Fruit fly (Drosophila melanogaster) whole organism, embryonic: ENCODE results near the gene Adar.

ENCODE experiments used
- Antp ChIP-seq: fragments of 200-800 bp; sonication (Bioruptor generic); optimal IDR thresholded peaks from 3 replicates; lab custom pipeline; 2016; ENCODE audit warnings: missing biosample characterization, missing genetic modification characterization
- Atf3 ChIP-seq: fragments of 200-800 bp; sonication (Bioruptor generic); optimal IDR thresholded peaks from 3 replicates; lab custom pipeline; 2016; ENCODE audit warnings: missing biosample characterization, missing genetic modification characterization
- Bteb2 ChIP-seq: fragments of 200-800 bp; sonication (Bioruptor generic); optimal IDR thresholded peaks from 2 replicates; lab custom pipeline; 2016; ENCODE audit warnings: missing biosample characterization, missing genetic modification characterization
- C15 ChIP-seq: fragments of 200-800 bp; sonication (Bioruptor generic); IDR thresholded peaks from 3 replicates; pipeline ENCODE4 v1.3.6; 2022; ENCODE audit warnings: missing biosample characterization, missing genetic modification characterization
- CG10321 ChIP-seq: fragments of 200-800 bp; sonication (Bioruptor generic); IDR thresholded peaks from 2 replicates; pipeline ENCODE4 v1.3.6; 2022; ENCODE audit warnings: missing biosample characterization, missing genetic modification characterization
- CG10565 ChIP-seq: fragments of 200-800 bp; sonication (Bioruptor generic); optimal IDR thresholded peaks from 3 replicates; lab custom pipeline; 2016; ENCODE audit warnings: missing biosample characterization, mild to moderate bottlenecking, missing genetic modification characterization
- CG10654 ChIP-seq: fragments of 200-800 bp; sonication (Bioruptor generic); optimal IDR thresholded peaks from 2 replicates; lab custom pipeline; 2016; ENCODE audit warnings: missing biosample characterization, missing genetic modification characterization
- CG10979 ChIP-seq: fragments of 200-800 bp; sonication (Bioruptor generic); optimal IDR thresholded peaks from 2 replicates; lab custom pipeline; 2018; ENCODE audit warnings: missing biosample characterization, mild to moderate bottlenecking, missing genetic modification characterization, moderate library complexity
- CG11398 ChIP-seq: fragments of 200-800 bp; sonication (Bioruptor generic); optimal IDR thresholded peaks from 2 replicates; lab custom pipeline; 2016; ENCODE audit warnings: missing biosample characterization, missing genetic modification characterization
- CG11695 ChIP-seq: fragments of 200-800 bp; sonication (Bioruptor generic); IDR thresholded peaks from 3 replicates; pipeline ENCODE4 v1.3.6; 2022; ENCODE audit warnings: missing biosample characterization, missing genetic modification characterization
- CG12391 ChIP-seq: fragments of 200-800 bp; sonication (Bioruptor generic); optimal IDR thresholded peaks from 3 replicates; lab custom pipeline; 2018; ENCODE audit warnings: missing biosample characterization, mild to moderate bottlenecking, missing genetic modification characterization, moderate library complexity
- CG15073 ChIP-seq: fragments of 200-800 bp; sonication (Bioruptor generic); optimal IDR thresholded peaks from 2 replicates; lab custom pipeline; 2016; ENCODE audit warnings: missing biosample characterization, missing genetic modification characterization
- CG18011 ChIP-seq: fragments of 200-800 bp; sonication (Bioruptor generic); optimal IDR thresholded peaks from 2 replicates; lab custom pipeline; 2017; ENCODE audit warnings: missing biosample characterization, missing genetic modification characterization, mild to moderate bottlenecking, moderate library complexity, missing genotype
- CG1832 ChIP-seq: fragments of 200-800 bp; sonication (Bioruptor generic); optimal IDR thresholded peaks from 2 replicates; lab custom pipeline; 2017; ENCODE audit warnings: missing biosample characterization, mild to moderate bottlenecking, missing genetic modification characterization, inconsistent platforms
- CG30403 ChIP-seq: fragments of 200-800 bp; sonication (Bioruptor generic); optimal IDR thresholded peaks from 3 replicates; lab custom pipeline; 2016; ENCODE audit warnings: missing biosample characterization, missing genetic modification characterization
- CG42726 ChIP-seq: fragments of 200-800 bp; sonication (Bioruptor generic); IDR thresholded peaks from 2 replicates; pipeline ENCODE4 v1.3.6; 2022; ENCODE audit warnings: missing biosample characterization, missing genetic modification characterization; ENCODE audit not compliant: partially characterized antibody
- CG4820 ChIP-seq: fragments of 200-800 bp; sonication (Bioruptor generic); optimal IDR thresholded peaks from 3 replicates; lab custom pipeline; 2016; ENCODE audit warnings: missing biosample characterization, missing genetic modification characterization
- CG5180 ChIP-seq: fragments of 200-800 bp; sonication (Bioruptor generic); optimal IDR thresholded peaks from 3 replicates; lab custom pipeline; 2017; ENCODE audit warnings: missing biosample characterization, missing genetic modification characterization, mild to moderate bottlenecking, moderate library complexity, missing genetic modification reagents
- CG5953 ChIP-seq: fragments of 200-800 bp; sonication (Bioruptor generic); IDR thresholded peaks from 2 replicates; pipeline ENCODE4 v1.3.6; 2022; ENCODE audit warnings: missing biosample characterization, missing genetic modification characterization
- CG7357 ChIP-seq: fragments of 200-800 bp; sonication (Bioruptor generic); IDR thresholded peaks from 3 replicates; pipeline ENCODE4 v1.3.6; 2022; ENCODE audit warnings: missing biosample characterization, missing genetic modification characterization
- CG7786 ChIP-seq: fragments of 200-800 bp; sonication (Bioruptor generic); optimal IDR thresholded peaks from 2 replicates; lab custom pipeline; 2016; ENCODE audit warnings: missing biosample characterization, missing genetic modification characterization
- CG8290 ChIP-seq, 3 experiments: fragments of 200-800 bp; sonication (Bioruptor generic); optimal IDR thresholded peaks; 2 replicates each; lab custom pipeline; 2016 to 2019; ENCODE audit warnings: missing biosample characterization in 3 of 3, missing genetic modification characterization in 3 of 3, mild to moderate bottlenecking in 2 of 3, moderate library complexity in 1 of 3
- CG9727 ChIP-seq: fragments of 200-800 bp; sonication (Bioruptor generic); optimal IDR thresholded peaks from 3 replicates; lab custom pipeline; 2017; ENCODE audit warnings: missing biosample characterization, mild to moderate bottlenecking, missing genetic modification characterization
- Camta ChIP-seq: fragments of 200-800 bp; sonication (Bioruptor generic); optimal IDR thresholded peaks from 2 replicates; lab custom pipeline; 2016; ENCODE audit warnings: missing biosample characterization, missing genetic modification characterization
- D19B ChIP-seq: fragments of 200-800 bp; sonication (Bioruptor generic); optimal IDR thresholded peaks from 2 replicates; lab custom pipeline; 2017; ENCODE audit warnings: missing biosample characterization, mild to moderate bottlenecking, missing genetic modification characterization
- E2f1 ChIP-seq: fragments of 200-800 bp; sonication (Bioruptor generic); IDR thresholded peaks from 2 replicates; pipeline ENCODE4 v1.3.6; 2022; ENCODE audit warnings: missing biosample characterization, missing genetic modification characterization
- ERR ChIP-seq: fragments of 200-800 bp; sonication (Bioruptor generic); optimal IDR thresholded peaks from 2 replicates; lab custom pipeline; 2016; ENCODE audit warnings: missing biosample characterization, missing genetic modification characterization
- Eip74EF ChIP-seq, 2 experiments: fragments of 200-800 bp in 1 of 2; fragments of >200 bp in 1 of 2; sonication (Bioruptor generic) in 1 of 2; optimal IDR thresholded peaks; 2 replicates each; lab custom pipeline; 2017 to 2019; ENCODE audit warnings: missing biosample characterization in 2 of 2, missing genetic modification characterization in 2 of 2, mild to moderate bottlenecking in 1 of 2, moderate library complexity in 1 of 2
- HHEX ChIP-seq: fragments of 200-800 bp; sonication (Bioruptor generic); optimal IDR thresholded peaks from 3 replicates; lab custom pipeline; 2017; ENCODE audit warnings: missing biosample characterization, mild to moderate bottlenecking, missing genetic modification characterization, missing genetic modification reagents
- Hr39 ChIP-seq: fragments of >200 bp; optimal IDR thresholded peaks from 2 replicates; lab custom pipeline; 2017
- Optix ChIP-seq: fragments of 200-800 bp; sonication (Bioruptor generic); IDR thresholded peaks from 3 replicates; pipeline ENCODE4 v1.3.6; 2022; ENCODE audit warnings: missing biosample characterization, missing genetic modification characterization
- Pdp1 ChIP-seq, 2 experiments: fragments of 200-800 bp; sonication (Bioruptor generic); optimal IDR thresholded peaks; 3 replicates each; lab custom pipeline; 2016; ENCODE audit warnings: missing biosample characterization in 2 of 2, missing genetic modification characterization in 2 of 2, mild to moderate bottlenecking in 1 of 2, moderate library complexity in 1 of 2
- Poxn ChIP-seq: fragments of 200-800 bp; sonication (Bioruptor generic); IDR thresholded peaks from 2 replicates; pipeline ENCODE4 v1.3.6; 2022; ENCODE audit warnings: missing biosample characterization, missing genetic modification characterization
- al ChIP-seq: fragments of 200-800 bp; sonication (Bioruptor generic); IDR thresholded peaks from 2 replicates; pipeline ENCODE4 v1.3.6; 2022; ENCODE audit warnings: missing biosample characterization, missing genetic modification characterization
- bcd ChIP-seq: fragments of 200-800 bp; sonication (Bioruptor generic); optimal IDR thresholded peaks from 2 replicates; lab custom pipeline; 2017; ENCODE audit warnings: missing biosample characterization, mild to moderate bottlenecking, missing genetic modification characterization
- br ChIP-seq: fragments of >200 bp; optimal IDR thresholded peaks from 2 replicates; lab custom pipeline; 2017
- cato ChIP-seq: fragments of 200-800 bp; sonication (Bioruptor generic); optimal IDR thresholded peaks from 2 replicates; lab custom pipeline; 2016; ENCODE audit warnings: missing biosample characterization, missing genetic modification characterization, borderline replicate concordance
- chinmo ChIP-seq: fragments of 200-800 bp; sonication (Bioruptor generic); IDR thresholded peaks from 4 replicates; pipeline ENCODE4 v1.3.6; 2022; ENCODE audit warnings: missing biosample characterization, missing genetic modification characterization; ENCODE audit not compliant: partially characterized antibody
- crp ChIP-seq, 2 experiments: fragments of 200-800 bp; sonication (Bioruptor generic); optimal IDR thresholded peaks; 2 replicates in 1 of 2; 3 replicates in 1 of 2; lab custom pipeline; 2017; ENCODE audit warnings: missing biosample characterization in 2 of 2, missing genetic modification characterization in 2 of 2, mild to moderate bottlenecking in 1 of 2, moderate library complexity in 1 of 2
- gem ChIP-seq: fragments of 200-800 bp; sonication (Bioruptor generic); optimal IDR thresholded peaks from 2 replicates; lab custom pipeline; 2019; ENCODE audit warnings: missing biosample characterization, mild to moderate bottlenecking, missing genetic modification characterization, moderate library complexity
- her ChIP-seq: fragments of 200-800 bp; sonication (Bioruptor generic); optimal IDR thresholded peaks from 2 replicates; lab custom pipeline; 2016; ENCODE audit warnings: missing biosample characterization, missing genetic modification characterization
- insv ChIP-seq, 2 experiments: fragments of 200-800 bp; sonication (Bioruptor generic); optimal IDR thresholded peaks; 3 replicates each; lab custom pipeline; 2016 to 2018; ENCODE audit warnings: missing biosample characterization in 2 of 2, missing genetic modification characterization in 2 of 2
- ken ChIP-seq: fragments of 200-800 bp; sonication (Bioruptor generic); IDR thresholded peaks from 3 replicates; pipeline ENCODE4 v1.3.6; 2022; ENCODE audit warnings: missing biosample characterization, missing genetic modification characterization
- lola ChIP-seq, 3 experiments: fragments of >200 bp in 2 of 3; fragments of 200-800 bp in 1 of 3; sonication (Bioruptor generic) in 1 of 3; optimal IDR thresholded peaks; 2 replicates each; lab custom pipeline; 2017 to 2019; ENCODE audit warnings: missing biosample characterization in 3 of 3, missing genetic modification characterization in 3 of 3, mild to moderate bottlenecking in 1 of 3, moderate library complexity in 1 of 3
- luna ChIP-seq: fragments of 200-800 bp; sonication (Bioruptor generic); optimal IDR thresholded peaks from 2 replicates; lab custom pipeline; 2016; ENCODE audit warnings: missing biosample characterization, missing genetic modification characterization
- mld ChIP-seq: fragments of 200-800 bp; sonication (Bioruptor generic); IDR thresholded peaks from 3 replicates; pipeline ENCODE4 v1.3.6; 2022; ENCODE audit warnings: missing biosample characterization, missing genetic modification characterization; ENCODE audit not compliant: partially characterized antibody
- p53 ChIP-seq: fragments of 200-800 bp; sonication (Bioruptor generic); optimal IDR thresholded peaks from 2 replicates; lab custom pipeline; 2016; ENCODE audit warnings: missing biosample characterization, missing genetic modification characterization
- pb ChIP-seq: fragments of 200-800 bp; sonication (Bioruptor generic); optimal IDR thresholded peaks from 3 replicates; lab custom pipeline; 2016; ENCODE audit warnings: missing biosample characterization, missing genetic modification characterization
- repo ChIP-seq: fragments of 200-800 bp; sonication (Bioruptor generic); optimal IDR thresholded peaks from 2 replicates; lab custom pipeline; 2016; ENCODE audit warnings: missing biosample characterization, missing genetic modification characterization
- sim ChIP-seq: fragments of 200-800 bp; sonication (Bioruptor generic); IDR thresholded peaks from 2 replicates; pipeline ENCODE4 v1.3.6; 2022; ENCODE audit warnings: missing biosample characterization, missing genetic modification characterization
- tup ChIP-seq: fragments of 200-800 bp; sonication (Bioruptor generic); optimal IDR thresholded peaks from 2 replicates; lab custom pipeline; 2016; ENCODE audit warnings: missing biosample characterization, mild to moderate bottlenecking, missing genetic modification characterization, moderate library complexity

Adar gene

DNA sequence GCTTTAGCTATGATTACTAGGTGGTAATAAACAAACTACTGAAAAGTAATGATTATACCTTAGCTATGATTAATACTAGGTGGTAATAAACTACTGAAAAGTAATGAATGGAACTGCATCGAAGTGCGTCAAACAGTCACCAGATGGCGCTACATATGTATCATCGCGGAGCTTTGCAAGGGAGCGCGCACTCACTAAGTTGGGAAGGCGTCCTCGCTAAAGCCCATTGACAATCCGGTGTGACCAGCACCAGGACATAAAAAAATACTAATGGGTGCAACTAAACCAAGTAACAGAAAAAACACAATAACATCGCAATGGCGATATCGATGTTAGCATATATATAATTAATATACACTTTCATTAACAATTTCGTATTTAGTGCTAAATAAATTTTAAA is 899 bp upstream of the Adar start (continued):
- no peak for TF ChIP-seq CG15073 (GFP tag; lab: Kevin White, UChicago)
- no peak for TF ChIP-seq Antp (GFP tag; lab: Kevin White, UChicago)
- TF ChIP-seq sim = no peak
- TF ChIP-seq p53 (GFP tag; lab: Kevin White, UChicago) = no peak
- TF ChIP-seq CG5953 = no peak
- TF ChIP-seq crp (GFP tag; optimal IDR thresholded peaks at IDR 0.05; lab: Kevin White, UChicago) = no peak
- 0 out of 2 replicates have a peak, but pooled peaks have one; percentile 35 for TF ChIP-seq CG42726 (GFP tag; lab: Robert Waterston, UW)
- TF ChIP-seq luna = no peak
- no peak for TF ChIP-seq CG18011 (GFP tag; lab: Kevin White, UChicago)
- no peak for TF ChIP-seq Optix (GFP tag; lab: Robert Waterston, UW)
- TF ChIP-seq ken = no peak
- TF ChIP-seq repo (GFP tag; lab: Kevin White, UChicago) = no peak
- no peak for TF ChIP-seq br (lab: Kevin White, UChicago)
- TF ChIP-seq pb (GFP tag; lab: Kevin White, UChicago) = no peak
- TF ChIP-seq chinmo (GFP tag; lab: Robert Waterston, UW) = peak; percentile 73; the same call in 2 of the 4 replicates
- TF ChIP-seq E2f1 = no peak
- no peak for TF ChIP-seq CG11695 (GFP tag; lab: Robert Waterston, UW)
- TF ChIP-seq CG4820 = no peak
- no peak for TF ChIP-seq CG10321
- no peak for TF ChIP-seq CG7786 (GFP tag; lab: Kevin White, UChicago)
- TF ChIP-seq CG30403 (GFP tag; lab: Kevin White, UChicago) = no peak
- TF ChIP-seq CG10565 (GFP tag; lab: Kevin White, UChicago) = no peak
- no peak for TF ChIP-seq CG1832
- no peak for TF ChIP-seq her
- peak; percentile 44 for TF ChIP-seq CG8290 (GFP tag; optimal IDR thresholded peaks at IDR 0.05; lab: Kevin White, UChicago)
- TF ChIP-seq CG8290 (tag; optimal IDR thresholded peaks at IDR 0.05; lab: Kevin White, UChicago) = peak in 1 of 2 experiments; percentile 78
- TF ChIP-seq HHEX (GFP tag; lab: Kevin White, UChicago) = no peak
- TF ChIP-seq Bteb2 (GFP tag; lab: Kevin White, UChicago) = no peak
- no peak for TF ChIP-seq lola (GFP tag; optimal IDR thresholded peaks at IDR 0.05; lab: Kevin White, UChicago)
- TF ChIP-seq CG9727 (GFP tag; lab: Kevin White, UChicago) = no peak
- no peak for TF ChIP-seq CG7357 (GFP tag; lab: Robert Waterston, UW)
- TF ChIP-seq cato (GFP tag; lab: Kevin White, UChicago) = no peak
- no peak for TF ChIP-seq tup
- no peak for TF ChIP-seq Hr39 (lab: Kevin White, UChicago)
- TF ChIP-seq CG12391 (tag; lab: Kevin White, UChicago) = no peak
- TF ChIP-seq C15 (GFP tag; lab: Robert Waterston, UW) = no peak
- no peak for TF ChIP-seq Atf3 (GFP tag; lab: Kevin White, UChicago)
- TF ChIP-seq Camta = no peak
- peak; percentile 94 for TF ChIP-seq CG10979 (tag; lab: Kevin White, UChicago)
- peak in 1 of 2 experiments; percentile 48 for TF ChIP-seq Pdp1 (GFP tag; optimal IDR thresholded peaks at IDR 0.05; lab: Kevin White, UChicago)
- TF ChIP-seq D19B (GFP tag; lab: Kevin White, UChicago) = no peak
- TF ChIP-seq insv (GFP tag; optimal IDR thresholded peaks at IDR 0.05; lab: Kevin White, UChicago) = peak in 1 of 2 experiments; percentile 25
- no peak for TF ChIP-seq mld (GFP tag; lab: Robert Waterston, UW)
- TF ChIP-seq Eip74EF (GFP tag; optimal IDR thresholded peaks at IDR 0.05; lab: Kevin White, UChicago) = no peak
- no peak for TF ChIP-seq Poxn (GFP tag; lab: Robert Waterston, UW)
- TF ChIP-seq CG5180 (GFP tag; lab: Kevin White, UChicago) = no peak
- TF ChIP-seq gem = no peak
- TF ChIP-seq CG11398 = no peak
- no peak for TF ChIP-seq bcd (GFP tag; lab: Kevin White, UChicago)
- TF ChIP-seq CG10654 (GFP tag; lab: Kevin White, UChicago) = no peak
- TF ChIP-seq ERR = peak; percentile 20
- TF ChIP-seq al (GFP tag; lab: Robert Waterston, UW) = no peak
